Worm (Caenorhabditis elegans) whole organism, L1 larva: ENCODE data around the gene C30G7.3.

Experiments
- C34B4.2 ChIP-seq: sonication (generic microtip); optimal IDR thresholded peaks from 2 replicates; lab custom pipeline; 2017; ENCODE audit warnings: mild to moderate bottlenecking, missing genetic modification characterization, missing compliant biosample characterization
- ceh-82 ChIP-seq, 3 experiments: fragments of 150-350 bp in 1 of 3; sonication (generic microtip) in 2 of 3; optimal IDR thresholded peaks; 2 replicates each; lab custom pipeline; 2014 to 2017; ENCODE audit warnings: missing biosample characterization in 3 of 3, missing genetic modification characterization in 3 of 3
- elt-2 ChIP-seq: sonication (generic microtip); optimal IDR thresholded peaks from 2 replicates; lab custom pipeline; 2016; ENCODE audit warnings: missing genetic modification characterization, mild to moderate bottlenecking, inconsistent platforms, missing compliant biosample characterization, missing genetic modification reagents
- elt-3 ChIP-seq, 6 experiments: fragments of 150-350 bp in 1 of 6; sonication (generic microtip); optimal IDR thresholded peaks; 2 replicates each; lab custom pipeline; 2017 to 2018; ENCODE audit warnings: missing biosample characterization in 6 of 6, missing genetic modification characterization in 6 of 6, inconsistent platforms in 1 of 6
- hpl-2 ChIP-seq: fragments of 150-350 bp; optimal IDR thresholded peaks from 2 replicates; lab custom pipeline; 2014; ENCODE audit warnings: missing biosample characterization, missing genetic modification reagents, missing genetic modification characterization
- jun-1 ChIP-seq: fragments of 150-350 bp; optimal IDR thresholded peaks from 2 replicates; lab custom pipeline; 2014; ENCODE audit warnings: missing biosample characterization, missing genetic modification reagents, missing genetic modification characterization
- lin-15B ChIP-seq: fragments of 150-350 bp; sonication (generic microtip); optimal IDR thresholded peaks from 3 replicates; lab custom pipeline; 2014; ENCODE audit warnings: missing biosample characterization, missing genetic modification characterization
- lin-39 ChIP-seq: fragments of 150-350 bp; optimal IDR thresholded peaks from 2 replicates; lab custom pipeline; 2014; ENCODE audit warnings: missing biosample characterization, missing genetic modification reagents, missing genetic modification characterization
- lsy-2 ChIP-seq, 2 experiments: fragments of 150-350 bp; optimal IDR thresholded peaks; 2 replicates each; lab custom pipeline; 2014; ENCODE audit warnings: missing biosample characterization in 2 of 2, missing genetic modification characterization in 2 of 2
- ztf-4 ChIP-seq: fragments of 150-350 bp; optimal IDR thresholded peaks from 2 replicates; lab custom pipeline; 2014; ENCODE audit warnings: missing biosample characterization, missing genetic modification characterization

DNA sequence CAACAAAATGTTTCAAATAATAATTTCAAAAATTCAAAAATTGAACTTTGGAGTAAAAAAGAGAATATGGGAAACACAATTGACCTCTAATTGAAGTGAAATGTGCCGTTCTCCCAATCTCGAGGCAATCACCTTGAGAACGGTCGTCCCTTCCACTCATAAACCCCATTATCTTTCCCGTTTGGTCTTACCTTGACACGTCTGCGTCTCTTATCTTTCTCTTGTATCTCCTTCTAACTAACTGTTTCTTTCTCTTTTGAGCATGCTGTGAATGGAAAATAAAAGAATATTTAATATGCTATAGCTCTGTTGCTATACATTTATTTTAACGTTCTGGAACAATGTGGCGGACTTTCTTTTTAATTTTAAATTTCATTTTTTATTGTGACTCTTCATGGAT is 46.0 kb downstream of the C30G7.3 start, which contains the start of gene H12D21.10:
- no peak for TF ChIP-seq elt-2 (tag; lab: Kevin White, UChicago)
- no peak for TF ChIP-seq lin-39 (tag; lab: Kevin White, UChicago)
- no peak for TF ChIP-seq ztf-4
- TF ChIP-seq elt-3 (tag; optimal IDR thresholded peaks at IDR 0.05; lab: Kevin White, UChicago) = no peak
- TF ChIP-seq hpl-2 (GFP tag; lab: Kevin White, UChicago) = no peak
- TF ChIP-seq lsy-2 (tag; optimal IDR thresholded peaks at IDR 0.05; lab: Kevin White, UChicago) = no peak
- TF ChIP-seq lin-15B = no peak
- TF ChIP-seq jun-1 (tag; lab: Kevin White, UChicago) = no peak
- TF ChIP-seq ceh-82 (tag; optimal IDR thresholded peaks at IDR 0.05; lab: Kevin White, UChicago) = no peak
- TF ChIP-seq C34B4.2 = no peak
